Worm (Caenorhabditis elegans) whole organism, L3 larva: Measurements from ENCODE around the gene Y111B2A.21.

Source experiments
- ama-1 ChIP-seq: fragments of 150-350 bp; optimal IDR thresholded peaks from 2 replicates; lab custom pipeline; 2018
- ceh-16 ChIP-seq: sonication (generic microtip); optimal IDR thresholded peaks from 2 replicates; lab custom pipeline; 2017; ENCODE audit warnings: missing biosample characterization, missing genetic modification characterization
- ceh-28 ChIP-seq: fragments of 150-350 bp; optimal IDR thresholded peaks from 2 replicates; lab custom pipeline; 2014; ENCODE audit warnings: missing biosample characterization, missing genetic modification reagents, missing genetic modification characterization
- ceh-82 ChIP-seq: fragments of 150-350 bp; optimal IDR thresholded peaks from 2 replicates; lab custom pipeline; 2014; ENCODE audit warnings: missing biosample characterization, missing genetic modification characterization
- ceh-9 ChIP-seq: sonication (generic microtip); optimal IDR thresholded peaks from 2 replicates; lab custom pipeline; 2018; ENCODE audit warnings: missing biosample characterization, missing genetic modification characterization
- daf-12 ChIP-seq: fragments of 150-350 bp; optimal IDR thresholded peaks from 2 replicates; lab custom pipeline; 2014; ENCODE audit warnings: missing biosample characterization, missing genetic modification reagents, missing genetic modification characterization
- egl-27 ChIP-seq: sonication (generic microtip); optimal IDR thresholded peaks from 4 replicates; lab custom pipeline; 2017; ENCODE audit warnings: missing biosample characterization, missing genetic modification reagents, missing genetic modification characterization
- egl-5 ChIP-seq: fragments of 150-350 bp; optimal IDR thresholded peaks from 2 replicates; lab custom pipeline; 2017; ENCODE audit warnings: missing biosample characterization, missing genetic modification reagents, missing genetic modification characterization, inconsistent platforms
- elt-2 ChIP-seq: sonication (generic microtip); optimal IDR thresholded peaks from 2 replicates; lab custom pipeline; 2016; ENCODE audit warnings: missing genetic modification reagents, mild to moderate bottlenecking, missing genetic modification characterization, missing compliant biosample characterization
- elt-3 ChIP-seq, 3 experiments: fragments of 150-350 bp in 1 of 3; sonication (generic microtip) in 2 of 3; optimal IDR thresholded peaks; 2 replicates in 2 of 3; 4 replicates in 1 of 3; lab custom pipeline; 2014 to 2017; ENCODE audit warnings: missing biosample characterization in 3 of 3, missing genetic modification characterization in 3 of 3
- eor-1 ChIP-seq, 2 experiments: fragments of 150-350 bp; optimal IDR thresholded peaks; 2 replicates each; lab custom pipeline; 2014 to 2018; ENCODE audit warnings: missing biosample characterization in 2 of 2, missing genetic modification characterization in 2 of 2
- fkh-2 ChIP-seq: fragments of 150-350 bp; optimal IDR thresholded peaks from 2 replicates; lab custom pipeline; 2014; ENCODE audit warnings: missing biosample characterization, missing genetic modification reagents, missing genetic modification characterization
- fos-1 ChIP-seq: fragments of 150-350 bp; optimal IDR thresholded peaks from 2 replicates; lab custom pipeline; 2014; ENCODE audit warnings: missing biosample characterization, missing genetic modification characterization
- hmg-11 ChIP-seq: sonication (generic microtip); optimal IDR thresholded peaks from 2 replicates; lab custom pipeline; 2016; ENCODE audit warnings: missing genetic modification characterization, missing compliant biosample characterization
- jun-1 ChIP-seq: fragments of 150-350 bp; optimal IDR thresholded peaks from 2 replicates; lab custom pipeline; 2014; ENCODE audit warnings: missing biosample characterization, missing genetic modification reagents, missing genetic modification characterization
- lin-15B ChIP-seq: fragments of 150-350 bp; optimal IDR thresholded peaks from 2 replicates; lab custom pipeline; 2014; ENCODE audit warnings: missing biosample characterization, missing genetic modification characterization
- lin-39 ChIP-seq: fragments of 150-350 bp; optimal IDR thresholded peaks from 2 replicates; lab custom pipeline; 2018; ENCODE audit warnings: missing biosample characterization, missing genetic modification reagents, missing genetic modification characterization
- lsy-12 ChIP-seq: sonication (generic microtip); optimal IDR thresholded peaks from 2 replicates; lab custom pipeline; 2016; ENCODE audit warnings: mild to moderate bottlenecking, missing genetic modification characterization, missing compliant biosample characterization
- mdl-1 ChIP-seq: fragments of 150-350 bp; optimal IDR thresholded peaks from 2 replicates; lab custom pipeline; 2014; ENCODE audit warnings: missing biosample characterization, missing genetic modification characterization
- mml-1 ChIP-seq: fragments of 150-350 bp; sonication (generic microtip); optimal IDR thresholded peaks from 3 replicates; lab custom pipeline; 2014; ENCODE audit warnings: missing biosample characterization, missing genetic modification characterization
- nfya-1 ChIP-seq: sonication (generic microtip); optimal IDR thresholded peaks from 2 replicates; lab custom pipeline; 2017; ENCODE audit warnings: missing genetic modification characterization, mild to moderate bottlenecking, missing compliant biosample characterization, antibody characterized with exemption, moderate library complexity; ENCODE audit not compliant: insufficient read depth
- nhr-23 ChIP-seq: fragments of 150-350 bp; optimal IDR thresholded peaks from 2 replicates; lab custom pipeline; 2014; ENCODE audit warnings: missing biosample characterization, missing genetic modification reagents, missing genetic modification characterization
- nhr-237 ChIP-seq: fragments of 150-350 bp; optimal IDR thresholded peaks from 2 replicates; lab custom pipeline; 2014; ENCODE audit warnings: missing biosample characterization, missing genetic modification characterization
- nhr-25 ChIP-seq: sonication (generic microtip); optimal IDR thresholded peaks from 2 replicates; lab custom pipeline; 2017; ENCODE audit warnings: missing biosample characterization, missing genetic modification characterization
- nhr-28 ChIP-seq: fragments of 150-350 bp; optimal IDR thresholded peaks from 2 replicates; lab custom pipeline; 2014; ENCODE audit warnings: missing biosample characterization, missing genetic modification characterization
- nhr-43 ChIP-seq: sonication (generic microtip); optimal IDR thresholded peaks from 2 replicates; lab custom pipeline; 2016; ENCODE audit warnings: mild to moderate bottlenecking, missing genetic modification characterization, missing compliant biosample characterization; ENCODE audit not compliant: poor library complexity, severe bottlenecking
- nhr-77 ChIP-seq: fragments of 150-350 bp; optimal IDR thresholded peaks from 2 replicates; lab custom pipeline; 2014; ENCODE audit warnings: missing biosample characterization, missing genetic modification characterization
- pha-4 ChIP-seq: fragments of 150-350 bp; optimal IDR thresholded peaks from 2 replicates; lab custom pipeline; 2014; ENCODE audit warnings: missing biosample characterization, missing genetic modification reagents, missing genetic modification characterization
- pqm-1 ChIP-seq: fragments of 150-350 bp; optimal IDR thresholded peaks from 2 replicates; lab custom pipeline; 2017; ENCODE audit warnings: missing biosample characterization, missing genetic modification characterization, inconsistent platforms
- sea-2 ChIP-seq: fragments of 150-350 bp; sonication (generic microtip); optimal IDR thresholded peaks from 4 replicates; lab custom pipeline; 2014; ENCODE audit warnings: missing biosample characterization, missing genetic modification reagents, missing genetic modification characterization
- snpc-4 ChIP-seq: fragments of 150-350 bp; optimal IDR thresholded peaks from 2 replicates; lab custom pipeline; 2014; ENCODE audit warnings: missing biosample characterization, missing genetic modification characterization
- tbx-2 ChIP-seq: sonication (generic microtip); optimal IDR thresholded peaks from 2 replicates; lab custom pipeline; 2016; ENCODE audit warnings: mild to moderate bottlenecking, missing genetic modification characterization, missing compliant biosample characterization
- unc-39 ChIP-seq: sonication (generic microtip); optimal IDR thresholded peaks from 4 replicates; lab custom pipeline; 2017; ENCODE audit warnings: missing biosample characterization, missing genetic modification characterization
- unc-62 ChIP-seq: fragments of 150-350 bp; sonication (generic microtip); optimal IDR thresholded peaks from 4 replicates; lab custom pipeline; 2014; ENCODE audit warnings: missing biosample characterization, missing genetic modification reagents, missing genetic modification characterization
- ztf-11 ChIP-seq: fragments of 150-350 bp; optimal IDR thresholded peaks from 2 replicates; lab custom pipeline; 2014; ENCODE audit warnings: missing biosample characterization, missing genetic modification characterization
- ztf-4 ChIP-seq: fragments of 150-350 bp; optimal IDR thresholded peaks from 2 replicates; lab custom pipeline; 2014; ENCODE audit warnings: missing biosample characterization, missing genetic modification characterization

The Y111B2A.21 gene

DNA sequence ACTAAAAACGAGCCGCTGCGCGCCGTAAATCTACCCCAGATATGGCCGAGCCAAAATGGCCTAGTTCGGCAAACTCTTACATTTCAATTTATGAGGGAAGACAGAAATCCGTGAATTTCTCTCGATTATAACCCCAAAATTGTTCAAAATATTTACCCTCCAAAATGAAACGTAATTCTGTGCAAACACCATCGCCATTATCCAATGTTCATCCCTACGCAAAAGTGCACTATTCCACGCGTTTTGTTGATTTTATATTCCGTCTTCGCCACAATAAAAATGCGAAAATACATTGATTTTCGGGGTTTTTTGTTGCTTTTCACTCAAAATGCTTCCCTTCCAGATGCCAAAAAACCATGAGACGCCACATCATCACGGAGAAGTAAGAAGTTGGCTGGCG, 35.0 kb upstream of the Y111B2A.21 start, which contains the start of gene hut-1 (continued):
- no peak for TF ChIP-seq ceh-16 (tag; lab: Kevin White, UChicago)
- TF ChIP-seq nhr-23 (tag; lab: Kevin White, UChicago) = peak; percentile 16
- no peak for TF ChIP-seq fkh-2 (tag; lab: Kevin White, UChicago)
- TF ChIP-seq egl-27 = no peak
- TF ChIP-seq ztf-11 (tag; lab: Kevin White, UChicago) = no peak
- TF ChIP-seq jun-1 (tag; lab: Kevin White, UChicago) = no peak

DNA sequence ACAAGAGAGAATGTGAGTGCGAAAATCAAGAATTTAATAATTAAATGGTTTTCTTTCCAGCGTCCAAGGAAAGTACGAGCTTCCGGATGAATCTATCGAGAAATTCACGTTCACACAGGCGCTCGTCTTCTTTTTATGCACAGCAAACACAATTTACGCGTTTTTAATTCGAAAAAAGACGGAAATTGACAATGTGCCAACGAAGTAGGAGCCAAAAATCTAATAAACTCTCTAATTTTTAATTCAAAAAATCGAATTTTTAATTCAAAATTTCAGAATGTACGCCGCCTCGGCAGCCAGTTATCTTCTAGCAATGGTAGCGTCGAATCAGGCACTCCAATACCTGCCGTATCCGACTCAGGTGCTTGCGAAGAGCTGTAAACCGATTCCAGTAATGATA, 34.5 kb upstream of the Y111B2A.21 start:
- TF ChIP-seq fkh-2 (tag; lab: Kevin White, UChicago) (no peak), tbx-2 (tag; lab: Kevin White, UChicago) (no peak), ztf-11 (tag; lab: Kevin White, UChicago) (no peak), nhr-28 (no peak), eor-1 (tag; optimal IDR thresholded peaks at IDR 0.05; lab: Kevin White, UChicago) (no peak)

DNA sequence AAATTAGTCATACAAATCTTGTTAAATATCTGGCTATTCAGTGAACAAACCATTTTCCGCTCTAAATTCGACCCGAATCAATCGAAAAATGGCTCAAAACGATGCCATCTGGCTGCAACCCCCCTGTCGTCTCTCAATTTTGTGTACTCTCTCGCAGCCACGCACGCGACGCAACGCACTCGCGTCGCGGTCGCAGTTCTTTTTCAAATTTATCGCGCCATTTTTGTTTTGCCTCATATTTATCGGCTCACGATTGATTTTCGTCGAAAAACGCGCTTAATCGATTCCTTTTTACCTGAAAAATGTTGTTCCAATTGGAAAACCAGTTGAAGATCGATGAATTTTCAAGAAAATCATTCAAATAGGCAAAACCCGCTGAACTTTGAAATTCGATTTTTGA, 32.4 kb upstream of the Y111B2A.21 start:
- TF ChIP-seq ceh-9 (tag; lab: Kevin White, UChicago) = no peak
- peak; percentile 67 for TF ChIP-seq lin-39
- TF ChIP-seq pha-4 (tag; lab: Kevin White, UChicago) = peak; percentile 8
- TF ChIP-seq ceh-82 (tag; lab: Kevin White, UChicago) = no peak
- TF ChIP-seq snpc-4 (tag; lab: Kevin White, UChicago) = peak; percentile 8
- peak; percentile 83 for TF ChIP-seq ama-1 (lab: Kevin White, UChicago)
- TF ChIP-seq nfya-1 = peak; percentile 59
- no peak for TF ChIP-seq nhr-237
- TF ChIP-seq elt-2 (tag; lab: Kevin White, UChicago) = peak; percentile 4
- TF ChIP-seq hmg-11 = peak; percentile 66
- TF ChIP-seq, all 47 proteins: peak for 7

DNA sequence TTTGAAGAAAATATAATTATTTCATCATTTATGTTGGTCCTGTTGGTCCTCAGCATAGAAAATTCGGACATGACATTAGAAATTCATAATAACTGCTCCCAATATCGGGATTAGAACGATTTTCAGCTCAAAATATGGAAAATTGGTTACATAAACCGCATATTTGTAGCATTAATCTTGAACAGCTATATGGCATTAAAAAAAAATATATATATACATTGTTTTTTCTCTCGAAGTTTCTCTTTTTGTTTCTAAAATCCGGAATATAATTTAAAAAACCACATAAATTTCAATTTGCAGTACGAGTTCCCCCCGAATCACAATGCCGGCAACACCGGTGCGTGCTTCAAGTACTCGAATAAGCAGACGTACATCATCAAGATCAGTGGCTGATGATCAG, 32.0 kb upstream of the Y111B2A.21 start, which contains the start of gene ssl-1:
Gene ssl-1, plus strand, starts transcription at position 301 of the 400 bp plus-strand sequence.
- TF ChIP-seq daf-12 (tag; lab: Kevin White, UChicago) (no peak), pqm-1 (tag; lab: Kevin White, UChicago) (no peak), hmg-11 (no peak), nhr-237 (no peak), ceh-82 (tag; lab: Kevin White, UChicago) (no peak), lsy-12 (tag; lab: Kevin White, UChicago) (no peak), mml-1 (no peak), jun-1 (tag; lab: Kevin White, UChicago) (no peak), nhr-25 (tag; lab: Kevin White, UChicago) (no peak), fkh-2 (tag; lab: Kevin White, UChicago) (no peak), ztf-4 (tag; lab: Kevin White, UChicago) (no peak), egl-5 (tag; lab: Kevin White, UChicago) (no peak), elt-3 (tag; optimal IDR thresholded peaks at IDR 0.05; lab: Kevin White, UChicago) (no peak), sea-2 (GFP tag; lab: Kevin White, UChicago) (no peak), ztf-11 (tag; lab: Kevin White, UChicago) (no peak), ceh-16 (tag; lab: Kevin White, UChicago) (no peak), nhr-77 (tag; lab: Kevin White, UChicago) (no peak), nhr-43 (tag; lab: Kevin White, UChicago) (no peak)

DNA sequence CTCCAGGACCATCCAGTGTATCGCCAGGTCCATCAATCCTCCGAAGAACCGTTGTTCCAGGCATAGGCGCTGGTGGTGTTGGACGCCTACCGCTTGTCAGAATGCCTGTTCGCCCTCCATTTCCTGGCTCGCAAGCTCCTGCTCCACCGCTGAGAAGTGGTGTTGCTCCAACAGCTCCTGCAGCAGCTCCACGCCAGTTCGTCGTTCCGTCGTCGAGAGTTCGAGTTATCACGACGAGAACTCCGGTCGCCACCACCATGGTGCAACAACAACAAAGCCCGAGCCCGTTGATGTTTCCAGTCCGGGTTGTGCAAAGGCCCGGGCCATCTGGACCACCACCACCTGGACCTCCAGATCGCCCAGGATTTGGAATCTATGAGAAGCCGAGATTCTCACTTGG, 18.1 kb upstream of the Y111B2A.21 start:
- TF ChIP-seq ceh-16 (tag; lab: Kevin White, UChicago) (no peak), elt-3 (tag; optimal IDR thresholded peaks at IDR 0.05; lab: Kevin White, UChicago) (no peak), snpc-4 (tag; lab: Kevin White, UChicago) (no peak), unc-62 (GFP tag; lab: Kevin White, UChicago) (no peak)

DNA sequence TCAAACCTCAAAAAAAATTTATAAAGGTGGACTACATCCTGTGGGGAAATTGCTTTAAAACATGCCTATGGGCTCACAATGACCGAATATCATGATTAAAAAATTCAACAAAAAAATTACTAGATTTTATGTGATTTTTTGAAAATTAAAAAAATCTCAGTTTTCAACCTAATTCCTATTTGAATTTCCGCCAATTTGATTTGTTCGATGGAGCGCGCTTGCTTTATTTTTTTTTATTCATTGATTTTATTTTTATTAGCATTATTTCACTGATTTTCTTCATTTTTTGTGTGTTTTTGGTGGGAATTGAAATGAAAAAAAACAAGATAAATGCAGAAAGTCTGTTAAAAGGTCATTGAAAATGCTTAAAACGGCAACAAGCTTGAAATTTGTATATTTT, 7.3 kb upstream of the Y111B2A.21 start:
- TF ChIP-seq ceh-9 (tag; lab: Kevin White, UChicago) (no peak), ztf-11 (tag; lab: Kevin White, UChicago) (no peak), fos-1 (tag; lab: Kevin White, UChicago) (no peak), ceh-28 (tag; lab: Kevin White, UChicago) (no peak), eor-1 (tag; optimal IDR thresholded peaks at IDR 0.05; lab: Kevin White, UChicago) (no peak), unc-39 (no peak), mdl-1 (tag; lab: Kevin White, UChicago) (no peak), snpc-4 (tag; lab: Kevin White, UChicago) (no peak), fkh-2 (tag; lab: Kevin White, UChicago) (no peak), lin-15B (tag; lab: Kevin White, UChicago) (no peak), nhr-23 (tag; lab: Kevin White, UChicago) (no peak), nfya-1 (no peak), unc-62 (GFP tag; lab: Kevin White, UChicago) (no peak), elt-3 (tag; optimal IDR thresholded peaks at IDR 0.05; lab: Kevin White, UChicago) (no peak)
